Fruit fly (Drosophila melanogaster) whole organism, embryonic: Measurements from ENCODE around the gene mus101.

Experiments used
- Ada2b ChIP-seq: fragments of 200-800 bp; sonication (Bioruptor generic); IDR thresholded peaks from 2 replicates; pipeline ENCODE4 v1.3.6; 2022; ENCODE audit warnings: missing biosample characterization, missing genetic modification characterization
- CG10267 ChIP-seq: fragments of 200-800 bp; sonication (Bioruptor generic); optimal IDR thresholded peaks from 2 replicates; lab custom pipeline; 2018; ENCODE audit warnings: missing biosample characterization, mild to moderate bottlenecking, missing genetic modification characterization, moderate library complexity
- CG10321 ChIP-seq: fragments of 200-800 bp; sonication (Bioruptor generic); IDR thresholded peaks from 2 replicates; pipeline ENCODE4 v1.3.6; 2022; ENCODE audit warnings: missing biosample characterization, missing genetic modification characterization
- CG10431 ChIP-seq: fragments of 200-800 bp; sonication (Bioruptor generic); optimal IDR thresholded peaks from 3 replicates; lab custom pipeline; 2018; ENCODE audit warnings: missing biosample characterization, mild to moderate bottlenecking, missing genetic modification characterization
- CG13287 ChIP-seq: fragments of 200-800 bp; sonication (Bioruptor generic); IDR thresholded peaks from 2 replicates; pipeline ENCODE4 v1.3.6; 2022; ENCODE audit warnings: missing biosample characterization, missing genetic modification characterization; ENCODE audit not compliant: partially characterized antibody
- CG13424 ChIP-seq: fragments of 200-800 bp; sonication (Bioruptor generic); optimal IDR thresholded peaks from 2 replicates; lab custom pipeline; 2019; ENCODE audit warnings: missing biosample characterization, mild to moderate bottlenecking, missing genetic modification characterization, moderate library complexity
- CG15269 ChIP-seq: fragments of 200-800 bp; sonication (Bioruptor generic); optimal IDR thresholded peaks from 2 replicates; lab custom pipeline; 2018; ENCODE audit warnings: missing biosample characterization, mild to moderate bottlenecking, missing genetic modification characterization, moderate library complexity
- CG15696 ChIP-seq: fragments of 200-800 bp; sonication (Bioruptor generic); optimal IDR thresholded peaks from 2 replicates; lab custom pipeline; 2019; ENCODE audit warnings: missing biosample characterization, mild to moderate bottlenecking, missing genetic modification characterization, moderate library complexity
- CG17328 ChIP-seq: fragments of 200-800 bp; sonication (Bioruptor generic); IDR thresholded peaks from 2 replicates; pipeline ENCODE4 v1.3.6; 2022; ENCODE audit warnings: missing biosample characterization, missing genetic modification characterization
- CG18262 ChIP-seq: fragments of 200-800 bp; optimal IDR thresholded peaks from 3 replicates; lab custom pipeline; 2019; ENCODE audit warnings: missing biosample characterization, mild to moderate bottlenecking, missing genetic modification characterization, moderate library complexity
- CG2120 ChIP-seq: fragments of 200-800 bp; sonication (Bioruptor generic); optimal IDR thresholded peaks from 3 replicates; lab custom pipeline; 2016; ENCODE audit warnings: missing biosample characterization, missing genetic modification characterization
- CG32767 ChIP-seq: fragments of 200-800 bp; sonication (Bioruptor generic); IDR thresholded peaks from 2 replicates; pipeline ENCODE4 v1.3.6; 2022; ENCODE audit warnings: missing biosample characterization, missing genetic modification characterization
- CG3281 ChIP-seq: fragments of 200-800 bp; sonication (Bioruptor generic); optimal IDR thresholded peaks from 3 replicates; lab custom pipeline; 2017; ENCODE audit warnings: missing biosample characterization, mild to moderate bottlenecking, missing genetic modification characterization
- CG6765 ChIP-seq: fragments of 200-800 bp; sonication (Bioruptor generic); optimal IDR thresholded peaks from 3 replicates; lab custom pipeline; 2017; ENCODE audit warnings: missing biosample characterization, mild to moderate bottlenecking, missing genetic modification characterization
- CG7987 ChIP-seq: fragments of 200-800 bp; sonication (Bioruptor generic); optimal IDR thresholded peaks from 2 replicates; lab custom pipeline; 2018; ENCODE audit warnings: missing biosample characterization, mild to moderate bottlenecking, missing genetic modification characterization, moderate library complexity
- CG8290 ChIP-seq, 3 experiments: fragments of 200-800 bp; sonication (Bioruptor generic); optimal IDR thresholded peaks; 2 replicates each; lab custom pipeline; 2016 to 2019; ENCODE audit warnings: missing biosample characterization in 3 of 3, missing genetic modification characterization in 3 of 3, mild to moderate bottlenecking in 2 of 3, moderate library complexity in 1 of 3
- CG9609 ChIP-seq: fragments of 200-800 bp; sonication (Bioruptor generic); optimal IDR thresholded peaks from 3 replicates; lab custom pipeline; 2016; ENCODE audit warnings: missing biosample characterization, missing genetic modification characterization
- CG9727 ChIP-seq: fragments of 200-800 bp; sonication (Bioruptor generic); optimal IDR thresholded peaks from 3 replicates; lab custom pipeline; 2017; ENCODE audit warnings: missing biosample characterization, mild to moderate bottlenecking, missing genetic modification characterization
- Dfd ChIP-seq, 2 experiments: fragments of >200 bp; optimal IDR thresholded peaks; 2 replicates each; lab custom pipeline; 2017; ENCODE audit warnings: missing biosample characterization in 2 of 2, missing genetic modification characterization in 2 of 2
- Dp ChIP-seq: fragments of 200-800 bp; sonication (Bioruptor generic); optimal IDR thresholded peaks from 2 replicates; lab custom pipeline; 2018; ENCODE audit warnings: missing biosample characterization, mild to moderate bottlenecking, missing genetic modification characterization, moderate library complexity
- E2f2 ChIP-seq: fragments of 200-800 bp; sonication (Bioruptor generic); IDR thresholded peaks from 2 replicates; pipeline ENCODE4 v1.3.6; 2022; ENCODE audit warnings: missing biosample characterization, missing genetic modification characterization
- Elba2 ChIP-seq: fragments of 200-800 bp; sonication (Bioruptor generic); optimal IDR thresholded peaks from 3 replicates; lab custom pipeline; 2016; ENCODE audit warnings: missing biosample characterization, missing genetic modification characterization
- Fer1 ChIP-seq: fragments of 200-800 bp; sonication (Bioruptor generic); optimal IDR thresholded peaks from 2 replicates; lab custom pipeline; 2017; ENCODE audit warnings: missing biosample characterization, mild to moderate bottlenecking, missing genetic modification characterization
- Hmr ChIP-seq: fragments of 200-800 bp; sonication (Bioruptor generic); optimal IDR thresholded peaks from 3 replicates; lab custom pipeline; 2017; ENCODE audit warnings: mild to moderate bottlenecking, missing biosample characterization, missing genetic modification reagents, missing genetic modification characterization
- Hsf ChIP-seq: fragments of 200-800 bp; sonication (Bioruptor generic); optimal IDR thresholded peaks from 3 replicates; lab custom pipeline; 2016; ENCODE audit warnings: missing biosample characterization, missing genetic modification characterization
- Med ChIP-seq: fragments of 200-800 bp; sonication (Bioruptor generic); peaks from one replicate; lab custom pipeline; 2016; ENCODE audit warnings: missing biosample characterization, missing genetic modification characterization, mild to moderate bottlenecking, inconsistent platforms, moderate library complexity
- Mrtf ChIP-seq: fragments of 200-800 bp; sonication (Bioruptor generic); IDR thresholded peaks from 3 replicates; pipeline ENCODE4 v1.3.6; 2022; ENCODE audit warnings: missing biosample characterization, missing genetic modification characterization
- Oli ChIP-seq: fragments of 200-800 bp; sonication (Bioruptor generic); optimal IDR thresholded peaks from 2 replicates; lab custom pipeline; 2018; ENCODE audit warnings: missing biosample characterization, mild to moderate bottlenecking, missing genetic modification characterization, moderate library complexity
- Sox102F ChIP-seq: fragments of 200-800 bp; sonication (Bioruptor generic); optimal IDR thresholded peaks from 2 replicates; lab custom pipeline; 2018; ENCODE audit warnings: missing biosample characterization, mild to moderate bottlenecking, missing genetic modification characterization, moderate library complexity
- Xbp1 ChIP-seq: fragments of 200-800 bp; sonication (Bioruptor generic); optimal IDR thresholded peaks from 3 replicates; lab custom pipeline; 2016; ENCODE audit warnings: missing biosample characterization, mild to moderate bottlenecking, missing genetic modification characterization
- Xrp1 ChIP-seq: fragments of 200-800 bp; sonication (Bioruptor generic); IDR thresholded peaks from 2 replicates; pipeline ENCODE4 v1.3.6; 2022; ENCODE audit warnings: missing biosample characterization, missing genetic modification characterization
- aop ChIP-seq: fragments of 200-800 bp; sonication (Bioruptor generic); IDR thresholded peaks from 2 replicates; pipeline ENCODE4 v1.3.6; 2022; ENCODE audit warnings: missing biosample characterization, missing genetic modification characterization
- corto ChIP-seq: fragments of 200-800 bp; sonication (Bioruptor generic); optimal IDR thresholded peaks from 2 replicates; lab custom pipeline; 2016; ENCODE audit warnings: missing biosample characterization, mild to moderate bottlenecking, missing genetic modification characterization, moderate library complexity
- dmrt11E ChIP-seq: fragments of 200-800 bp; sonication (Bioruptor generic); optimal IDR thresholded peaks from 3 replicates; lab custom pipeline; 2018; ENCODE audit warnings: missing biosample characterization, mild to moderate bottlenecking, missing genetic modification characterization, moderate library complexity
- dmrt99B ChIP-seq: fragments of 200-800 bp; sonication (Bioruptor generic); optimal IDR thresholded peaks from 2 replicates; lab custom pipeline; 2018; ENCODE audit warnings: missing biosample characterization, mild to moderate bottlenecking, missing genetic modification characterization, moderate library complexity
- esg ChIP-seq: fragments of 200-800 bp; sonication (Bioruptor generic); conservative IDR thresholded peaks from 2 replicates; pipeline ENCODE4 v1.3.6; 2022; ENCODE audit warnings: missing biosample characterization, missing genetic modification characterization
- eve ChIP-seq, 2 experiments: fragments of >200 bp; optimal IDR thresholded peaks; 2 replicates each; lab custom pipeline; 2017; ENCODE audit warnings: missing biosample characterization in 2 of 2, missing genetic modification characterization in 2 of 2
- ewg ChIP-seq: fragments of 200-800 bp; sonication (Bioruptor generic); optimal IDR thresholded peaks from 3 replicates; lab custom pipeline; 2017; ENCODE audit warnings: mild to moderate bottlenecking, missing biosample characterization, missing genetic modification reagents, missing genetic modification characterization
- gem ChIP-seq: fragments of 200-800 bp; sonication (Bioruptor generic); optimal IDR thresholded peaks from 2 replicates; lab custom pipeline; 2019; ENCODE audit warnings: missing biosample characterization, mild to moderate bottlenecking, missing genetic modification characterization, moderate library complexity
- nerfin-1 ChIP-seq: fragments of 200-800 bp; sonication (Bioruptor generic); optimal IDR thresholded peaks from 3 replicates; lab custom pipeline; 2019; ENCODE audit warnings: missing biosample characterization, mild to moderate bottlenecking, missing genetic modification characterization, moderate library complexity
- nmo ChIP-seq: fragments of 200-800 bp; sonication (Bioruptor generic); optimal IDR thresholded peaks from 2 replicates; lab custom pipeline; 2018; ENCODE audit warnings: missing biosample characterization, mild to moderate bottlenecking, missing genetic modification characterization, moderate library complexity
- phol ChIP-seq: fragments of 200-800 bp; sonication (Bioruptor generic); optimal IDR thresholded peaks from 3 replicates; lab custom pipeline; 2018; ENCODE audit warnings: missing biosample characterization, mild to moderate bottlenecking, missing genetic modification characterization, moderate library complexity
- pzg ChIP-seq: fragments of 200-800 bp; sonication (Bioruptor generic); optimal IDR thresholded peaks from 3 replicates; lab custom pipeline; 2018; ENCODE audit warnings: missing biosample characterization, mild to moderate bottlenecking, missing genetic modification characterization, moderate library complexity
- repo ChIP-seq: fragments of 200-800 bp; sonication (Bioruptor generic); optimal IDR thresholded peaks from 2 replicates; lab custom pipeline; 2016; ENCODE audit warnings: missing biosample characterization, missing genetic modification characterization
- row ChIP-seq: fragments of 200-800 bp; sonication (Bioruptor generic); IDR thresholded peaks from 3 replicates; pipeline ENCODE4 v1.3.6; 2022; ENCODE audit warnings: missing biosample characterization, missing genetic modification characterization
- slbo ChIP-seq: fragments of 200-800 bp; sonication (Bioruptor generic); IDR thresholded peaks from 2 replicates; pipeline ENCODE4 v1.3.6; 2022; ENCODE audit warnings: missing biosample characterization, missing genetic modification characterization
- ssp ChIP-seq: fragments of 200-800 bp; sonication (Bioruptor generic); IDR thresholded peaks from 2 replicates; pipeline ENCODE4 v1.3.6; 2022; ENCODE audit warnings: missing biosample characterization, missing genetic modification characterization
- sug ChIP-seq: fragments of 200-800 bp; optimal IDR thresholded peaks from 2 replicates; lab custom pipeline; 2019; ENCODE audit warnings: missing biosample characterization, mild to moderate bottlenecking, missing genetic modification characterization, moderate library complexity
- tin ChIP-seq: fragments of 200-800 bp; sonication (Bioruptor generic); optimal IDR thresholded peaks from 3 replicates; lab custom pipeline; 2016; ENCODE audit warnings: missing biosample characterization, missing genetic modification characterization
- unpg ChIP-seq: fragments of 200-800 bp; sonication (Bioruptor generic); optimal IDR thresholded peaks from 3 replicates; lab custom pipeline; 2018; ENCODE audit warnings: missing biosample characterization, mild to moderate bottlenecking, missing genetic modification characterization, moderate library complexity

mus101 gene

dm6 chrX:13679565-13679964 lies 42.5 kb upstream of the mus101 start (continued):
- TF ChIP-seq aop (GFP tag; lab: Robert Waterston, UW) = no peak
- peak; percentile 39 for TF ChIP-seq CG3281
- peak; percentile 15 for TF ChIP-seq Xbp1 (GFP tag; lab: Kevin White, UChicago)
- TF ChIP-seq Dfd (GFP tag; optimal IDR thresholded peaks at IDR 0.05; lab: Kevin White, UChicago) = no peak
- TF ChIP-seq CG15269 = peak; percentile 41
- peak; percentile 40 for TF ChIP-seq dmrt99B (tag; lab: Kevin White, UChicago)
- peak; percentile 53 for TF ChIP-seq unpg (GFP tag; lab: Kevin White, UChicago)
- TF ChIP-seq CG6765 (GFP tag; lab: Kevin White, UChicago) = no peak
- peak; percentile 26; the same call in 1 of the 2 replicates for TF ChIP-seq Ada2b (GFP tag; lab: Robert Waterston, UW)
- no peak for TF ChIP-seq ssp (GFP tag; lab: Robert Waterston, UW)
- TF ChIP-seq CG7987 = no peak
- TF ChIP-seq corto = no peak
- TF ChIP-seq CG10267 (tag; lab: Kevin White, UChicago) = peak; percentile 26
- no peak for TF ChIP-seq tin (GFP tag; lab: Kevin White, UChicago)
- TF ChIP-seq phol (tag; lab: Kevin White, UChicago) = peak; percentile 44
- peak; percentile 41 for TF ChIP-seq CG9727 (GFP tag; lab: Kevin White, UChicago)
- TF ChIP-seq CG17328 (GFP tag; lab: Robert Waterston, UW) = 0 out of 2 replicates have a peak, but pooled peaks have one; percentile 7
- TF ChIP-seq Elba2 (GFP tag; lab: Kevin White, UChicago) = no peak
- no peak for TF ChIP-seq Fer1 (GFP tag; lab: Kevin White, UChicago)
- TF ChIP-seq dmrt11E (tag; lab: Kevin White, UChicago) = peak; percentile 46
- peak; percentile 52 for TF ChIP-seq CG15696 (tag; lab: Kevin White, UChicago)
- TF ChIP-seq CG9609 (GFP tag; lab: Kevin White, UChicago) = no peak
- peak; percentile 61 for TF ChIP-seq row (GFP tag; lab: Robert Waterston, UW)
- TF ChIP-seq gem (tag; lab: Kevin White, UChicago) = peak; percentile 70
- TF ChIP-seq CG13424 (tag; lab: Kevin White, UChicago) = peak; percentile 36
- 0 out of 2 replicates have a peak, but pooled peaks have one; percentile 10 for TF ChIP-seq CG32767 (GFP tag; lab: Robert Waterston, UW)
- TF ChIP-seq slbo (GFP tag; lab: Robert Waterston, UW) = peak; percentile 13; the same call in 1 of the 2 replicates
- peak; percentile 18 for TF ChIP-seq Oli (tag; lab: Kevin White, UChicago)
- peak; percentile 21 for TF ChIP-seq nmo (GFP tag; lab: Kevin White, UChicago)
- TF ChIP-seq Mrtf (GFP tag; lab: Robert Waterston, UW) = no peak
- peak; percentile 6 for TF ChIP-seq nerfin-1
- peak; percentile 2 for TF ChIP-seq CG2120 (GFP tag; lab: Kevin White, UChicago)
- TF ChIP-seq Xrp1 (GFP tag; lab: Robert Waterston, UW) = peak; percentile 16; the same call in 1 of the 2 replicates

dm6 chrX:13680262-13680661 lies 41.8 kb upstream of the mus101 start, which contains the start of gene CG12177:
TSS of gene CG12177 (minus strand) at chrX:13680500.
- no peak for TF ChIP-seq CG10431 (GFP tag; lab: Kevin White, UChicago)
- TF ChIP-seq esg (GFP tag; lab: Robert Waterston, UW) = no peak
- no peak for TF ChIP-seq Hsf (GFP tag; lab: Kevin White, UChicago)
- TF ChIP-seq eve (GFP tag; optimal IDR thresholded peaks at IDR 0.05; lab: Kevin White, UChicago) = no peak
- TF ChIP-seq ewg (GFP tag; lab: Kevin White, UChicago) = no peak
- no peak for TF ChIP-seq Dp (GFP tag; lab: Kevin White, UChicago)
- peak; percentile 15 for TF ChIP-seq pzg (GFP tag; lab: Kevin White, UChicago)
- TF ChIP-seq sug (tag; lab: Kevin White, UChicago) = peak; percentile 73
- TF ChIP-seq E2f2 (GFP tag; lab: Robert Waterston, UW) = 0 out of 2 replicates have a peak, but pooled peaks have one; percentile 12
- TF ChIP-seq CG18262 = no peak
- TF ChIP-seq Med = peak; percentile 71
- TF ChIP-seq Sox102F (GFP tag; lab: Kevin White, UChicago) = no peak
- TF ChIP-seq CG13287 = 0 out of 2 replicates have a peak, but pooled peaks have one; percentile 13
- TF ChIP-seq CG10321 = peak; percentile 60; the same call in 1 of the 2 replicates
- TF ChIP-seq CG8290 (GFP tag; optimal IDR thresholded peaks at IDR 0.05; lab: Kevin White, UChicago) = no peak
- peak in 1 of 2 experiments; percentile 41 for TF ChIP-seq CG8290 (tag; optimal IDR thresholded peaks at IDR 0.05; lab: Kevin White, UChicago)
- TF ChIP-seq Hmr (GFP tag; lab: Kevin White, UChicago) = no peak
- TF ChIP-seq repo (GFP tag; lab: Kevin White, UChicago) = no peak
